Worm (Caenorhabditis elegans): ENCODE results near the gene D1053.2.

- no peak for TF ChIP-seq zag-1 (tag; optimal IDR thresholded peaks at IDR 0.05)
- TF ChIP-seq fkh-10 (GFP tag; optimal IDR thresholded peaks at IDR 0.05): no peak
- no peak for TF ChIP-seq egl-5 (tag; optimal IDR thresholded peaks at IDR 0.05)
- TF ChIP-seq ztf-4 (tag; optimal IDR thresholded peaks at IDR 0.05): no peak
- TF ChIP-seq nfya-1 (tag; optimal IDR thresholded peaks at IDR 0.05; ENCODE audit: insufficient read depth): peak; percentile 65
These were observed 17.7 kb upstream of the D1053.2 start, which contains the start of gene C44C10.11 for ce11 chrX:11710229-11710628.

Data from whole organism, L3 larva.